Fruit fly (Drosophila melanogaster): ENCODE measurements around the gene Nepl17.

DNA sequence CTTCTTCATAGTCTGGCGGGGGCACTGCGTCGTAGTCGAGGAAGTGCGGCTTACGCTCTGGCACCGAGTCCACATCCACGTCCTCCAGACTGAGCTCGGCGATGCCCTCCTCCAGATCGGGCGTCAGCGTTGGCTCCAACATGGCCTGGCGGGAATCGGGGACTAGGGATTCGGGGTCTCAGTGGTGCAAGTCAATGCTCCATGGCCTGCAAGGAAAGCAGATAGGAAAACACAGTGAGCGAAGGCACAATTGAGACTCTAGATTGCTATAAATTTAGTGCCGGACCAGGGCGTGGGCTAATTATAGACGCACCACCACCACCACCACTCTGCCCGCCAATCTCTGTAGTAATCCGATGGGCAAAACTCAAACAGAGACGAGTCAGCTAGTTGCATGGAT is 32.1 kb upstream of the Nepl17 start:
- TF ChIP-seq CG14711 (tag; optimal IDR thresholded peaks at IDR 0.05) (no peak), CG5204 (GFP tag; optimal IDR thresholded peaks at IDR 0.05) (no peak), Hr96 (GFP tag; optimal IDR thresholded peaks at IDR 0.05) (no peak), toe (GFP tag; optimal IDR thresholded peaks at IDR 0.05) (no peak), Clk (GFP tag; optimal IDR thresholded peaks at IDR 0.05) (no peak), CG7045 (GFP tag; optimal IDR thresholded peaks at IDR 0.05) (no peak), CG11617 (GFP tag; optimal IDR thresholded peaks at IDR 0.05) (no peak), CG1620 (GFP tag; optimal IDR thresholded peaks at IDR 0.05) (no peak), Mnt (GFP tag; optimal IDR thresholded peaks at IDR 0.05) (no peak), pad (GFP tag; optimal IDR thresholded peaks at IDR 0.05) (no peak), CG7101 (tag; optimal IDR thresholded peaks at IDR 0.05) (no peak)

Data from whole organism, adult.